Worm (Caenorhabditis elegans) whole organism, L1 larva: ENCODE measurements around the gene prp-3.

ENCODE experiments used
- C04F5.9 ChIP-seq: sonication (generic microtip); optimal IDR thresholded peaks from 2 replicates; lab custom pipeline; 2016; ENCODE audit warnings: missing genetic modification characterization, missing compliant biosample characterization
- C16A3.4 ChIP-seq: fragments of 150-350 bp; optimal IDR thresholded peaks from 2 replicates; lab custom pipeline; 2014; ENCODE audit warnings: missing biosample characterization, missing genetic modification characterization
- F16B12.6 ChIP-seq: fragments of 150-350 bp; optimal IDR thresholded peaks from 2 replicates; lab custom pipeline; 2014; ENCODE audit warnings: missing biosample characterization, missing genetic modification characterization
- Y116A8C.19 ChIP-seq: sonication (generic microtip); optimal IDR thresholded peaks from 2 replicates; lab custom pipeline; 2016; ENCODE audit warnings: missing compliant biosample characterization, missing genetic modification characterization, borderline replicate concordance
- aha-1 ChIP-seq: fragments of 150-350 bp; optimal IDR thresholded peaks from 2 replicates; lab custom pipeline; 2014; ENCODE audit warnings: missing biosample characterization, missing genetic modification characterization
- alr-1 ChIP-seq: fragments of 200-800 bp; sonication (Bioruptor generic); optimal IDR thresholded peaks from 2 replicates; lab custom pipeline; 2018; ENCODE audit warnings: borderline replicate concordance, mild to moderate bottlenecking, missing genetic modification characterization, missing compliant biosample characterization
- aly-2 ChIP-seq: fragments of 150-350 bp; optimal IDR thresholded peaks from 2 replicates; lab custom pipeline; 2014; ENCODE audit warnings: missing biosample characterization, missing genetic modification characterization
- ama-1 ChIP-seq: fragments of 150-350 bp; optimal IDR thresholded peaks from 2 replicates; lab custom pipeline; 2014
- blmp-1 ChIP-seq: fragments of 150-350 bp; optimal IDR thresholded peaks from 2 replicates; lab custom pipeline; 2014; ENCODE audit warnings: missing biosample characterization, missing genetic modification characterization
- ceh-63 ChIP-seq: fragments of 200-800 bp; sonication (Bioruptor generic); optimal IDR thresholded peaks from 2 replicates; lab custom pipeline; 2018; ENCODE audit warnings: mild to moderate bottlenecking, missing genetic modification characterization, missing compliant biosample characterization
- ceh-8 ChIP-seq: fragments of 200-800 bp; sonication (Bioruptor generic); optimal IDR thresholded peaks from 2 replicates; lab custom pipeline; 2018; ENCODE audit warnings: mild to moderate bottlenecking, missing genetic modification characterization, moderate library complexity, missing compliant biosample characterization
- ceh-82 ChIP-seq, 3 experiments: fragments of 150-350 bp in 1 of 3; sonication (generic microtip) in 2 of 3; optimal IDR thresholded peaks; 2 replicates each; lab custom pipeline; 2014 to 2017; ENCODE audit warnings: missing biosample characterization in 3 of 3, missing genetic modification characterization in 3 of 3
- dpl-1 ChIP-seq, 3 experiments: fragments of 150-350 bp in 2 of 3; sonication (generic microtip) in 1 of 3; optimal IDR thresholded peaks; 2 replicates each; lab custom pipeline; 2014 to 2017; ENCODE audit warnings: missing biosample characterization in 3 of 3, missing genetic modification characterization in 3 of 3, missing genetic modification reagents in 3 of 3
- dsc-1 ChIP-seq: sonication (generic microtip); optimal IDR thresholded peaks from 2 replicates; lab custom pipeline; 2016; ENCODE audit warnings: mild to moderate bottlenecking, missing genetic modification characterization, missing compliant biosample characterization
- efl-1 ChIP-seq, 4 experiments: fragments of 150-350 bp; optimal IDR thresholded peaks in 3 of 4; peaks in 1 of 4; 1 replicate in 1 of 4; 2 replicates in 3 of 4; lab custom pipeline; 2014; ENCODE audit warnings: missing biosample characterization in 2 of 4, missing genetic modification characterization in 2 of 4, missing genetic modification reagents in 2 of 4
- efl-3 ChIP-seq: fragments of 200-800 bp; sonication (Bioruptor generic); optimal IDR thresholded peaks from 2 replicates; lab custom pipeline; 2018; ENCODE audit warnings: mild to moderate bottlenecking, missing genetic modification characterization, missing compliant biosample characterization
- elt-2 ChIP-seq: sonication (generic microtip); optimal IDR thresholded peaks from 2 replicates; lab custom pipeline; 2016; ENCODE audit warnings: missing genetic modification characterization, mild to moderate bottlenecking, inconsistent platforms, missing compliant biosample characterization, missing genetic modification reagents
- elt-3 ChIP-seq, 6 experiments: fragments of 150-350 bp in 1 of 6; sonication (generic microtip); optimal IDR thresholded peaks; 2 replicates each; lab custom pipeline; 2017 to 2018; ENCODE audit warnings: missing biosample characterization in 6 of 6, missing genetic modification characterization in 6 of 6, inconsistent platforms in 1 of 6
- ets-5 ChIP-seq: fragments of 200-800 bp; sonication (Bioruptor generic); IDR thresholded peaks from 2 replicates; pipeline ENCODE4 v1.3.6; 2022; ENCODE audit warnings: missing genetic modification characterization, missing compliant biosample characterization
- fkh-10 ChIP-seq: sonication (generic microtip); optimal IDR thresholded peaks from 2 replicates; lab custom pipeline; 2017; ENCODE audit warnings: missing biosample characterization, missing genetic modification reagents, missing genetic modification characterization
- fkh-8 ChIP-seq: sonication (generic microtip); optimal IDR thresholded peaks from 2 replicates; lab custom pipeline; 2016; ENCODE audit warnings: mild to moderate bottlenecking, missing genetic modification characterization, missing compliant biosample characterization
- grh-1 ChIP-seq: fragments of 200-800 bp; sonication (Bioruptor generic); IDR thresholded peaks from 2 replicates; pipeline ENCODE4 v1.3.6; 2022; ENCODE audit warnings: missing genetic modification reagents, missing genetic modification characterization, missing compliant biosample characterization
- hlh-4 ChIP-seq: sonication (generic microtip); optimal IDR thresholded peaks from 2 replicates; lab custom pipeline; 2016; ENCODE audit warnings: mild to moderate bottlenecking, missing genetic modification characterization, missing compliant biosample characterization
- irx-1 ChIP-seq: sonication (generic microtip); optimal IDR thresholded peaks from 2 replicates; lab custom pipeline; 2016; ENCODE audit warnings: missing genetic modification characterization, missing compliant biosample characterization
- isw-1 ChIP-seq: fragments of 200-800 bp; sonication (Bioruptor generic); IDR thresholded peaks from 2 replicates; pipeline ENCODE4 v1.3.6; 2022; ENCODE audit warnings: missing genetic modification characterization, missing compliant biosample characterization
- jun-1 ChIP-seq: fragments of 150-350 bp; optimal IDR thresholded peaks from 2 replicates; lab custom pipeline; 2014; ENCODE audit warnings: missing biosample characterization, missing genetic modification reagents, missing genetic modification characterization
- lin-14 ChIP-seq: fragments of 200-800 bp; sonication (Bioruptor generic); optimal IDR thresholded peaks from 2 replicates; lab custom pipeline; 2018; ENCODE audit warnings: mild to moderate bottlenecking, missing genetic modification characterization, moderate library complexity, missing compliant biosample characterization
- lin-15B ChIP-seq: fragments of 150-350 bp; sonication (generic microtip); optimal IDR thresholded peaks from 3 replicates; lab custom pipeline; 2014; ENCODE audit warnings: missing biosample characterization, missing genetic modification characterization
- lir-3 ChIP-seq: sonication (generic microtip); optimal IDR thresholded peaks from 2 replicates; lab custom pipeline; 2016; ENCODE audit warnings: mild to moderate bottlenecking, missing genetic modification characterization, moderate library complexity, missing compliant biosample characterization; ENCODE audit not compliant: poor library complexity
- mdl-1 ChIP-seq, 2 experiments: fragments of 150-350 bp; optimal IDR thresholded peaks; 2 replicates each; lab custom pipeline; 2014 to 2017; ENCODE audit warnings: missing biosample characterization in 2 of 2, missing genetic modification characterization in 2 of 2, inconsistent platforms in 1 of 2
- mef-2 ChIP-seq: fragments of 150-350 bp; optimal IDR thresholded peaks from 2 replicates; lab custom pipeline; 2014; ENCODE audit warnings: missing biosample characterization, missing genetic modification characterization
- nhr-11 ChIP-seq: fragments of 150-350 bp; optimal IDR thresholded peaks from 2 replicates; lab custom pipeline; 2014; ENCODE audit warnings: missing biosample characterization, missing genetic modification characterization
- nhr-19 ChIP-seq: fragments of 200-800 bp; sonication (Bioruptor generic); conservative IDR thresholded peaks from 2 replicates; pipeline ENCODE4 v1.3.6; 2022; ENCODE audit warnings: missing genetic modification characterization, missing compliant biosample characterization
- nhr-237 ChIP-seq: fragments of 150-350 bp; optimal IDR thresholded peaks from 2 replicates; lab custom pipeline; 2014; ENCODE audit warnings: missing biosample characterization, missing genetic modification characterization
- nhr-47 ChIP-seq: sonication (generic microtip); optimal IDR thresholded peaks from 2 replicates; lab custom pipeline; 2016; ENCODE audit warnings: mild to moderate bottlenecking, missing genetic modification characterization, moderate library complexity, missing compliant biosample characterization
- nhr-77 ChIP-seq: fragments of 150-350 bp; optimal IDR thresholded peaks from 2 replicates; lab custom pipeline; 2014; ENCODE audit warnings: missing biosample characterization, missing genetic modification characterization
- nhr-84 ChIP-seq: sonication (generic microtip); optimal IDR thresholded peaks from 2 replicates; lab custom pipeline; 2017; ENCODE audit warnings: missing biosample characterization, missing genetic modification characterization
- nhr-85 ChIP-seq: sonication (generic microtip); peaks from one replicate; lab custom pipeline; 2016; ENCODE audit warnings: missing genetic modification characterization, inconsistent platforms, missing compliant biosample characterization
- nhr-90 ChIP-seq: sonication (generic microtip); optimal IDR thresholded peaks from 2 replicates; lab custom pipeline; 2016; ENCODE audit warnings: mild to moderate bottlenecking, missing genetic modification characterization, missing compliant biosample characterization; ENCODE audit not compliant: poor library complexity
- pag-3 ChIP-seq: sonication (generic microtip); optimal IDR thresholded peaks from 2 replicates; lab custom pipeline; 2017; ENCODE audit warnings: missing genetic modification characterization, mild to moderate bottlenecking, missing compliant biosample characterization, antibody characterized with exemption, borderline replicate concordance; ENCODE audit not compliant: insufficient read depth
- pax-3 ChIP-seq: fragments of 200-800 bp; sonication (Bioruptor generic); optimal IDR thresholded peaks from 2 replicates; lab custom pipeline; 2018; ENCODE audit warnings: mild to moderate bottlenecking, missing genetic modification characterization, moderate library complexity, missing compliant biosample characterization
- rnt-1 ChIP-seq: sonication (generic microtip); optimal IDR thresholded peaks from 2 replicates; lab custom pipeline; 2016; ENCODE audit warnings: mild to moderate bottlenecking, missing genetic modification characterization, moderate library complexity, missing compliant biosample characterization
- skn-1 ChIP-seq: fragments of 150-350 bp; optimal IDR thresholded peaks from 2 replicates; lab custom pipeline; 2014; ENCODE audit warnings: missing biosample characterization, missing genetic modification characterization
- snpc-4 ChIP-seq: fragments of 150-350 bp; optimal IDR thresholded peaks from 2 replicates; lab custom pipeline; 2014; ENCODE audit warnings: missing biosample characterization, missing genetic modification characterization
- sox-4 ChIP-seq: sonication (generic microtip); optimal IDR thresholded peaks from 2 replicates; lab custom pipeline; 2016; ENCODE audit warnings: missing genetic modification characterization, missing compliant biosample characterization
- sptf-1 ChIP-seq: fragments of 150-350 bp; optimal IDR thresholded peaks from 2 replicates; lab custom pipeline; 2014; ENCODE audit warnings: missing biosample characterization, missing genetic modification characterization
- swsn-7 ChIP-seq: sonication (generic microtip); optimal IDR thresholded peaks from 2 replicates; lab custom pipeline; 2016; ENCODE audit warnings: missing genetic modification characterization, missing compliant biosample characterization
- tlp-1 ChIP-seq: fragments of 150-350 bp; optimal IDR thresholded peaks from 2 replicates; lab custom pipeline; 2014; ENCODE audit warnings: missing biosample characterization, missing genetic modification characterization
- unc-86 ChIP-seq: sonication (generic microtip); optimal IDR thresholded peaks from 2 replicates; lab custom pipeline; 2016; ENCODE audit warnings: missing genetic modification characterization, missing compliant biosample characterization
- unc-98 ChIP-seq: fragments of 200-800 bp; sonication (Bioruptor generic); IDR thresholded peaks from 2 replicates; pipeline ENCODE4 v1.3.6; 2022; ENCODE audit warnings: missing genetic modification characterization, missing compliant biosample characterization
- vab-15 ChIP-seq: sonication (generic microtip); optimal IDR thresholded peaks from 2 replicates; lab custom pipeline; 2017; ENCODE audit warnings: missing genotype, mild to moderate bottlenecking, missing genetic modification characterization, missing compliant biosample characterization
- ztf-4 ChIP-seq: fragments of 150-350 bp; optimal IDR thresholded peaks from 2 replicates; lab custom pipeline; 2014; ENCODE audit warnings: missing biosample characterization, missing genetic modification characterization

Gene prp-3

ce11 chrIII:10461164-10461546 is 33.4 kb upstream of the prp-3 start, which contains the start of gene atx-2:
atx-2 (plus strand) TSS chrIII:10461389.
- TF ChIP-seq sox-4 (no peak), lin-14 (peak; percentile 79), jun-1 (peak; percentile 70), nhr-19 (peak; percentile 79), dsc-1 (tag; lab: Kevin White, UChicago) (peak; percentile 83), swsn-7 (peak; percentile 81), unc-86 (tag; lab: Kevin White, UChicago) (peak; percentile 65), C04F5.9 (tag; lab: Kevin White, UChicago) (peak; percentile 11), pax-3 (no peak), fkh-8 (tag; lab: Kevin White, UChicago) (peak; percentile 81), hlh-4 (no peak), vab-15 (tag; lab: Kevin White, UChicago) (no peak), aly-2 (tag; lab: Kevin White, UChicago) (no peak), nhr-11 (tag; lab: Kevin White, UChicago) (no peak), C16A3.4 (peak; percentile 67), nhr-90 (tag; lab: Kevin White, UChicago) (peak; percentile 70), grh-1 (GFP tag; lab: Robert Waterston, UW) (peak; percentile 60), ceh-82 (tag; optimal IDR thresholded peaks at IDR 0.05; lab: Kevin White, UChicago) (peak; percentile 68 to 78 (median 73)), ceh-8 (GFP tag; lab: Kevin White, UChicago) (peak; percentile 37), rnt-1 (tag; lab: Kevin White, UChicago) (peak; percentile 96), tlp-1 (tag; lab: Kevin White, UChicago) (no peak), blmp-1 (tag; lab: Kevin White, UChicago) (peak; percentile 33), mdl-1 (tag; optimal IDR thresholded peaks at IDR 0.05; lab: Kevin White, UChicago) (peak in 1 of 2 experiments; percentile 41), ets-5 (GFP tag; lab: Robert Waterston, UW) (no peak), sptf-1 (tag; lab: Kevin White, UChicago) (no peak), efl-1 (optimal IDR thresholded peaks at IDR 0.05; lab: Kevin White, UChicago) (peak; percentile 75 to 76), efl-1 (GFP tag; optimal IDR thresholded peaks at IDR 0.05 in 1 of 2; lab: Kevin White, UChicago) (peak; percentile 61 to 97), unc-98 (GFP tag; lab: Robert Waterston, UW) (peak; percentile 60; the same call in 1 of the 2 replicates), aha-1 (tag; lab: Kevin White, UChicago) (peak; percentile 9), nhr-85 (tag; lab: Kevin White, UChicago) (peak; percentile 77), lir-3 (tag; lab: Kevin White, UChicago) (peak; percentile 76), nhr-77 (no peak), elt-2 (tag; lab: Kevin White, UChicago) (no peak), efl-3 (peak; percentile 66), alr-1 (tag; lab: Kevin White, UChicago) (no peak), fkh-10 (GFP tag; lab: Kevin White, UChicago) (peak; percentile 76), Y116A8C.19 (tag; lab: Kevin White, UChicago) (no peak), ztf-4 (tag; lab: Kevin White, UChicago) (peak; percentile 65), irx-1 (tag; lab: Kevin White, UChicago) (peak; percentile 39), isw-1 (peak; percentile 65), ama-1 (lab: Kevin White, UChicago) (no peak), elt-3 (tag; optimal IDR thresholded peaks at IDR 0.05; lab: Kevin White, UChicago) (peak in 1 of 6 experiments; percentile 47), F16B12.6 (tag; lab: Kevin White, UChicago) (peak; percentile 55), skn-1 (peak; percentile 73), mef-2 (no peak), snpc-4 (tag; lab: Kevin White, UChicago) (peak; percentile 69), nhr-47 (tag; lab: Kevin White, UChicago) (peak; percentile 82), pag-3 (tag; lab: Kevin White, UChicago) (no peak), nhr-237 (tag; lab: Kevin White, UChicago) (no peak), nhr-84 (no peak), dpl-1 (GFP tag; optimal IDR thresholded peaks at IDR 0.05; lab: Kevin White, UChicago) (peak; percentile 63 to 69 (median 68)), ceh-63 (GFP tag; lab: Kevin White, UChicago) (no peak), lin-15B (peak; percentile 41)
